Fruit fly (Drosophila melanogaster) whole organism, embryonic: ENCODE data around the gene nonC.

ENCODE experiments used
- Atf6 ChIP-seq: fragments of 200-800 bp; sonication (Bioruptor generic); IDR thresholded peaks from 2 replicates; pipeline ENCODE4 v1.3.6; 2022; ENCODE audit warnings: missing biosample characterization, missing genetic modification characterization
- CG10959 ChIP-seq: fragments of 200-800 bp; sonication (Bioruptor generic); IDR thresholded peaks from 2 replicates; pipeline ENCODE4 v1.3.6; 2022; ENCODE audit warnings: missing biosample characterization, missing genetic modification characterization
- CG11560 ChIP-seq: fragments of 200-800 bp; sonication (Bioruptor generic); IDR thresholded peaks from 3 replicates; pipeline ENCODE4 v1.3.6; 2022; ENCODE audit warnings: missing biosample characterization, missing genetic modification characterization
- CG12071 ChIP-seq: fragments of 200-800 bp; sonication (Bioruptor generic); optimal IDR thresholded peaks from 3 replicates; lab custom pipeline; 2018; ENCODE audit warnings: missing biosample characterization, mild to moderate bottlenecking, missing genetic modification characterization
- CG1529 ChIP-seq: fragments of 200-800 bp; sonication (Bioruptor generic); optimal IDR thresholded peaks from 3 replicates; lab custom pipeline; 2018; ENCODE audit warnings: missing biosample characterization, missing genetic modification characterization
- CG1647 ChIP-seq: fragments of 200-800 bp; sonication (Bioruptor generic); optimal IDR thresholded peaks from 3 replicates; lab custom pipeline; 2016; ENCODE audit warnings: missing biosample characterization, missing genetic modification characterization
- CG16779 ChIP-seq: fragments of 200-800 bp; sonication (Bioruptor generic); IDR thresholded peaks from 2 replicates; pipeline ENCODE4 v1.3.6; 2022; ENCODE audit warnings: missing biosample characterization, missing genetic modification characterization
- CG17361 ChIP-seq: fragments of 200-800 bp; sonication (Bioruptor generic); IDR thresholded peaks from 3 replicates; pipeline ENCODE4 v1.3.6; 2022; ENCODE audit warnings: missing biosample characterization, missing genetic modification characterization
- CG17829 ChIP-seq: fragments of 200-800 bp; optimal IDR thresholded peaks from 2 replicates; lab custom pipeline; 2019; ENCODE audit warnings: missing biosample characterization, mild to moderate bottlenecking, missing genetic modification characterization, moderate library complexity
- CG18262 ChIP-seq: fragments of 200-800 bp; optimal IDR thresholded peaks from 3 replicates; lab custom pipeline; 2019; ENCODE audit warnings: missing biosample characterization, mild to moderate bottlenecking, missing genetic modification characterization, moderate library complexity
- CG18599 ChIP-seq: fragments of 200-800 bp; sonication (Bioruptor generic); optimal IDR thresholded peaks from 3 replicates; lab custom pipeline; 2017; ENCODE audit warnings: missing biosample characterization, missing genetic modification characterization, mild to moderate bottlenecking, moderate library complexity, missing genetic modification reagents
- CG2199 ChIP-seq: fragments of 200-800 bp; sonication (Bioruptor generic); IDR thresholded peaks from 3 replicates; pipeline ENCODE4 v1.3.6; 2022; ENCODE audit warnings: missing biosample characterization, missing genetic modification characterization
- CG31224 ChIP-seq: fragments of 200-800 bp; sonication (Bioruptor generic); IDR thresholded peaks from 2 replicates; pipeline ENCODE4 v1.3.6; 2022; ENCODE audit warnings: missing biosample characterization, missing genetic modification characterization
- CG31365 ChIP-seq: fragments of 200-800 bp; sonication (Bioruptor generic); optimal IDR thresholded peaks from 2 replicates; lab custom pipeline; 2018; ENCODE audit warnings: missing biosample characterization, mild to moderate bottlenecking, missing genetic modification characterization
- CG34376 ChIP-seq: fragments of 200-800 bp; sonication (Bioruptor generic); optimal IDR thresholded peaks from 2 replicates; lab custom pipeline; 2018; ENCODE audit warnings: missing biosample characterization, mild to moderate bottlenecking, missing genetic modification characterization
- CG3726 ChIP-seq: fragments of 200-800 bp; sonication (Bioruptor generic); IDR thresholded peaks from 3 replicates; pipeline ENCODE4, ENCODE4 v1.3.6; 2022; ENCODE audit warnings: missing biosample characterization, missing genetic modification characterization
- CG43689 ChIP-seq: fragments of 200-800 bp; sonication (Bioruptor generic); IDR thresholded peaks from 2 replicates; pipeline ENCODE4 v1.3.6; 2022; ENCODE audit warnings: missing biosample characterization, missing genetic modification characterization
- CG4424 ChIP-seq: fragments of 200-800 bp; sonication (Bioruptor generic); optimal IDR thresholded peaks from 3 replicates; lab custom pipeline; 2016; ENCODE audit warnings: missing biosample characterization, missing genetic modification characterization
- CG6765 ChIP-seq: fragments of 200-800 bp; sonication (Bioruptor generic); optimal IDR thresholded peaks from 3 replicates; lab custom pipeline; 2017; ENCODE audit warnings: missing biosample characterization, mild to moderate bottlenecking, missing genetic modification characterization
- CG7987 ChIP-seq: fragments of 200-800 bp; sonication (Bioruptor generic); optimal IDR thresholded peaks from 2 replicates; lab custom pipeline; 2018; ENCODE audit warnings: missing biosample characterization, mild to moderate bottlenecking, missing genetic modification characterization, moderate library complexity
- CG8388 ChIP-seq: fragments of 200-800 bp; sonication (Bioruptor generic); optimal IDR thresholded peaks from 2 replicates; lab custom pipeline; 2019; ENCODE audit warnings: missing biosample characterization, mild to moderate bottlenecking, missing genetic modification characterization, moderate library complexity
- CG9797 ChIP-seq: fragments of 200-800 bp; sonication (Bioruptor generic); optimal IDR thresholded peaks from 3 replicates; lab custom pipeline; 2018; ENCODE audit warnings: missing biosample characterization, mild to moderate bottlenecking, missing genetic modification characterization
- CG9876 ChIP-seq: fragments of 200-800 bp; sonication (Bioruptor generic); optimal IDR thresholded peaks from 2 replicates; lab custom pipeline; 2016; ENCODE audit warnings: missing biosample characterization, missing genetic modification characterization
- Deaf1 ChIP-seq: fragments of 200-800 bp; optimal IDR thresholded peaks from 3 replicates; lab custom pipeline; 2019; ENCODE audit warnings: missing biosample characterization, mild to moderate bottlenecking, missing genetic modification characterization, moderate library complexity
- E2f1 ChIP-seq: fragments of 200-800 bp; sonication (Bioruptor generic); IDR thresholded peaks from 2 replicates; pipeline ENCODE4 v1.3.6; 2022; ENCODE audit warnings: missing biosample characterization, missing genetic modification characterization
- Ets65A ChIP-seq: fragments of 200-800 bp; sonication (Bioruptor generic); peaks from one replicate; lab custom pipeline; 2016; ENCODE audit warnings: missing biosample characterization, missing genetic modification characterization
- NFAT ChIP-seq: fragments of 200-800 bp; sonication (Bioruptor generic); IDR thresholded peaks from 2 replicates; pipeline ENCODE4 v1.3.6; 2022; ENCODE audit warnings: missing biosample characterization, missing genetic modification characterization
- Nf-YA ChIP-seq: fragments of 200-800 bp; sonication (Bioruptor generic); IDR thresholded peaks from 2 replicates; pipeline ENCODE4 v1.3.6; 2022; ENCODE audit warnings: missing biosample characterization, missing genetic modification characterization
- Ptx1 ChIP-seq: fragments of 200-800 bp; sonication (Bioruptor generic); IDR thresholded peaks from 2 replicates; pipeline ENCODE4 v1.3.6; 2022; ENCODE audit warnings: missing biosample characterization, missing genetic modification characterization
- Taf1 ChIP-seq: fragments of 200-800 bp; sonication (Bioruptor generic); IDR thresholded peaks from 2 replicates; pipeline ENCODE4 v1.3.6; 2022; ENCODE audit warnings: missing biosample characterization, missing genetic modification characterization
- bab2 ChIP-seq: fragments of 200-800 bp; sonication (Bioruptor generic); optimal IDR thresholded peaks from 2 replicates; lab custom pipeline; 2016; ENCODE audit warnings: missing biosample characterization, missing genetic modification characterization
- cg ChIP-seq: fragments of 200-800 bp; sonication (Bioruptor generic); optimal IDR thresholded peaks from 3 replicates; lab custom pipeline; 2019; ENCODE audit warnings: missing biosample characterization, mild to moderate bottlenecking, missing genetic modification characterization, moderate library complexity
- dmrt99B ChIP-seq: fragments of 200-800 bp; sonication (Bioruptor generic); optimal IDR thresholded peaks from 2 replicates; lab custom pipeline; 2018; ENCODE audit warnings: missing biosample characterization, mild to moderate bottlenecking, missing genetic modification characterization, moderate library complexity
- en ChIP-seq: fragments of 200-800 bp; sonication (Bioruptor generic); optimal IDR thresholded peaks from 2 replicates; lab custom pipeline; 2016; ENCODE audit warnings: missing biosample characterization, missing genetic modification characterization
- eyg ChIP-seq: fragments of 200-800 bp; sonication (Bioruptor generic); optimal IDR thresholded peaks from 3 replicates; lab custom pipeline; 2016; ENCODE audit warnings: missing biosample characterization, missing genetic modification characterization
- gce ChIP-seq: fragments of 200-800 bp; sonication (Bioruptor generic); IDR thresholded peaks from 3 replicates; pipeline ENCODE4 v1.3.6; 2022; ENCODE audit warnings: missing biosample characterization, missing genetic modification characterization
- gem ChIP-seq: fragments of 200-800 bp; sonication (Bioruptor generic); optimal IDR thresholded peaks from 2 replicates; lab custom pipeline; 2019; ENCODE audit warnings: missing biosample characterization, mild to moderate bottlenecking, missing genetic modification characterization, moderate library complexity
- gro ChIP-seq: fragments of 200-800 bp; sonication (Bioruptor generic); optimal IDR thresholded peaks from 2 replicates; lab custom pipeline; 2016; ENCODE audit warnings: missing biosample characterization, missing genetic modification characterization
- kni ChIP-seq: fragments of 200-800 bp; sonication (Bioruptor generic); optimal IDR thresholded peaks from 3 replicates; lab custom pipeline; 2017; ENCODE audit warnings: mild to moderate bottlenecking, missing biosample characterization, missing genetic modification reagents, missing genetic modification characterization
- lmd ChIP-seq: fragments of 200-800 bp; sonication (Bioruptor generic); IDR thresholded peaks from 2 replicates; pipeline ENCODE4 v1.3.6; 2022; ENCODE audit warnings: missing biosample characterization, missing genetic modification characterization
- nom ChIP-seq: fragments of 200-800 bp; sonication (Bioruptor generic); optimal IDR thresholded peaks from 2 replicates; lab custom pipeline; 2017; ENCODE audit warnings: missing biosample characterization, missing genetic modification characterization, mild to moderate bottlenecking, moderate library complexity, missing genetic modification reagents
- otp ChIP-seq: fragments of 200-800 bp; sonication (Bioruptor generic); IDR thresholded peaks from 3 replicates; pipeline ENCODE4, ENCODE4 v1.3.6; 2022; ENCODE audit warnings: missing biosample characterization, missing genetic modification characterization
- peb ChIP-seq: fragments of 200-800 bp; sonication (Bioruptor generic); IDR thresholded peaks from 2 replicates; pipeline ENCODE4 v1.3.6; 2022; ENCODE audit warnings: missing biosample characterization, missing genetic modification characterization
- pita ChIP-seq: fragments of 200-800 bp; sonication (Bioruptor generic); optimal IDR thresholded peaks from 2 replicates; lab custom pipeline; 2017; ENCODE audit warnings: missing biosample characterization, mild to moderate bottlenecking, missing genetic modification characterization
- schlank ChIP-seq: fragments of 200-800 bp; sonication (Bioruptor generic); optimal IDR thresholded peaks from 2 replicates; lab custom pipeline; 2018; ENCODE audit warnings: missing biosample characterization, mild to moderate bottlenecking, missing genetic modification characterization
- sens-2 ChIP-seq: fragments of 200-800 bp; sonication (Bioruptor generic); IDR thresholded peaks from 2 replicates; pipeline ENCODE4 v1.3.6; 2022; ENCODE audit warnings: missing biosample characterization, missing genetic modification characterization
- shn ChIP-seq: fragments of 200-800 bp; sonication (Bioruptor generic); optimal IDR thresholded peaks from 3 replicates; lab custom pipeline; 2016; ENCODE audit warnings: missing biosample characterization, missing genetic modification characterization
- trem ChIP-seq: fragments of 200-800 bp; optimal IDR thresholded peaks from 3 replicates; lab custom pipeline; 2019; ENCODE audit warnings: missing biosample characterization, mild to moderate bottlenecking, missing genetic modification characterization, moderate library complexity
- twi ChIP-seq: fragments of 200-800 bp; optimal IDR thresholded peaks from 2 replicates; lab custom pipeline; 2019; ENCODE audit warnings: missing biosample characterization, mild to moderate bottlenecking, missing genetic modification characterization, moderate library complexity
- tx ChIP-seq: fragments of 200-800 bp; sonication (Bioruptor generic); optimal IDR thresholded peaks from 2 replicates; lab custom pipeline; 2016; ENCODE audit warnings: missing biosample characterization, missing genetic modification characterization
- unc-4 ChIP-seq: fragments of 200-800 bp; sonication (Bioruptor generic); IDR thresholded peaks from 2 replicates; pipeline ENCODE4 v1.3.6; 2022; ENCODE audit warnings: missing biosample characterization, missing genetic modification characterization; ENCODE audit not compliant: partially characterized antibody
- zfh1 ChIP-seq: fragments of 200-800 bp; sonication (Bioruptor generic); IDR thresholded peaks from 3 replicates; pipeline ENCODE4 v1.3.6; 2022; ENCODE audit warnings: missing biosample characterization, missing genetic modification characterization

nonC gene

dm6 chrX:6852574-6852973 lies 28.3 kb downstream of the nonC start (continued):
- TF ChIP-seq pita (GFP tag; lab: Kevin White, UChicago) (no peak), Taf1 (GFP tag; lab: Robert Waterston, UW) (0 out of 2 replicates have a peak, but pooled peaks have one; percentile 28), CG4424 (peak; percentile 90), tx (GFP tag; lab: Kevin White, UChicago) (peak; percentile 92), sens-2 (GFP tag; lab: Robert Waterston, UW) (peak; percentile 69), trem (tag; lab: Kevin White, UChicago) (peak; percentile 90), dmrt99B (tag; lab: Kevin White, UChicago) (peak; percentile 92), twi (tag; lab: Kevin White, UChicago) (peak; percentile 79), CG43689 (peak; percentile 33; the same call in 1 of the 2 replicates), gem (tag; lab: Kevin White, UChicago) (peak; percentile 95), CG9876 (GFP tag; lab: Kevin White, UChicago) (peak; percentile 83), otp (GFP tag; lab: Robert Waterston, UW) (peak; percentile 83), Nf-YA (GFP tag; lab: Robert Waterston, UW) (peak; percentile 64), cg (GFP tag; lab: Kevin White, UChicago) (no peak), zfh1 (GFP tag; lab: Robert Waterston, UW) (peak; percentile 83), NFAT (GFP tag; lab: Robert Waterston, UW) (peak; percentile 77), en (peak; percentile 89), gro (peak; percentile 96), Ets65A (GFP tag; lab: Kevin White, UChicago) (peak; percentile 99), CG8388 (peak; percentile 83), CG34376 (GFP tag; lab: Kevin White, UChicago) (peak; percentile 92), nom (GFP tag; lab: Kevin White, UChicago) (peak; percentile 79), Ptx1 (GFP tag; lab: Robert Waterston, UW) (peak; percentile 92), CG3726 (GFP tag; lab: Robert Waterston, UW) (peak; percentile 80), CG1529 (GFP tag; lab: Kevin White, UChicago) (peak; percentile 79), CG16779 (GFP tag; lab: Robert Waterston, UW) (0 out of 2 replicates have a peak, but pooled peaks have one; percentile 8), shn (GFP tag; lab: Kevin White, UChicago) (peak; percentile 90), CG17829 (tag; lab: Kevin White, UChicago) (peak; percentile 91), eyg (peak; percentile 90), CG17361 (GFP tag; lab: Robert Waterston, UW) (peak; percentile 97), schlank (tag; lab: Kevin White, UChicago) (peak; percentile 86), Deaf1 (tag; lab: Kevin White, UChicago) (peak; percentile 68), gce (GFP tag; lab: Robert Waterston, UW) (0 out of 3 replicates have a peak, but pooled peaks have one; percentile 44), CG18262 (tag; lab: Kevin White, UChicago) (peak; percentile 90), bab2 (peak; percentile 94), CG7987 (GFP tag; lab: Kevin White, UChicago) (peak; percentile 84), CG31365 (tag; lab: Kevin White, UChicago) (peak; percentile 75), CG2199 (no peak), peb (GFP tag; lab: Robert Waterston, UW) (peak; percentile 71), lmd (GFP tag; lab: Robert Waterston, UW) (peak; percentile 92), CG31224 (GFP tag; lab: Robert Waterston, UW) (peak; percentile 79), CG18599 (peak; percentile 95), CG6765 (GFP tag; lab: Kevin White, UChicago) (peak; percentile 68), CG9797 (GFP tag; lab: Kevin White, UChicago) (peak; percentile 49), CG11560 (peak; percentile 64), CG10959 (peak; percentile 38; the same call in 1 of the 2 replicates), unc-4 (peak; percentile 40; the same call in 1 of the 2 replicates), E2f1 (GFP tag; lab: Robert Waterston, UW) (peak; percentile 88), CG1647 (GFP tag; lab: Kevin White, UChicago) (peak; percentile 92), CG12071 (GFP tag; lab: Kevin White, UChicago) (peak; percentile 88), Atf6 (GFP tag; lab: Robert Waterston, UW) (peak; percentile 88), kni (GFP tag; lab: Kevin White, UChicago) (peak; percentile 74)
